Worm (Caenorhabditis elegans) whole organism, L3 larva: ENCODE results near the gene W09G12.8.

ENCODE experiments used
- ceh-28 ChIP-seq: fragments of 150-350 bp; optimal IDR thresholded peaks from 2 replicates; lab custom pipeline; 2014; ENCODE audit warnings: missing biosample characterization, missing genetic modification reagents, missing genetic modification characterization
- nhr-11 ChIP-seq: fragments of 150-350 bp; optimal IDR thresholded peaks from 2 replicates; lab custom pipeline; 2014; ENCODE audit warnings: missing biosample characterization, missing genetic modification characterization

ce11 chrIV:1261024-1261423 lies 35.0 kb downstream of the W09G12.8 start, which contains the start of gene clec-169:
- TF ChIP-seq ceh-28 (tag; lab: Kevin White, UChicago) (no peak), nhr-11 (tag; lab: Kevin White, UChicago) (no peak)
